Worm (Caenorhabditis elegans) whole organism, late embryonic: ENCODE measurements around the gene C12D5.3.

ENCODE experiments used
- ceh-2 ChIP-seq: sonication (generic microtip); optimal IDR thresholded peaks from 2 replicates; lab custom pipeline; 2016; ENCODE audit warnings: missing genotype, missing genetic modification characterization, missing compliant biosample characterization
- ceh-9 ChIP-seq: sonication (generic microtip); optimal IDR thresholded peaks from 2 replicates; lab custom pipeline; 2016; ENCODE audit warnings: mild to moderate bottlenecking, missing genetic modification characterization, inconsistent platforms, missing compliant biosample characterization
- elt-2 ChIP-seq: sonication (generic microtip); optimal IDR thresholded peaks from 2 replicates; lab custom pipeline; 2016; ENCODE audit warnings: missing genetic modification reagents, missing genetic modification characterization, missing compliant biosample characterization
- nfya-1 ChIP-seq: sonication (generic microtip); optimal IDR thresholded peaks from 2 replicates; lab custom pipeline; 2017; ENCODE audit warnings: missing genetic modification characterization, mild to moderate bottlenecking, missing compliant biosample characterization, antibody characterized with exemption, moderate library complexity
- nhr-11 ChIP-seq: fragments of 150-350 bp; optimal IDR thresholded peaks from 2 replicates; lab custom pipeline; 2014; ENCODE audit warnings: missing biosample characterization, missing genetic modification characterization
- sdc-2 ChIP-seq: sonication (generic microtip); optimal IDR thresholded peaks from 2 replicates; lab custom pipeline; 2016; ENCODE audit warnings: missing genotype, missing genetic modification characterization, missing compliant biosample characterization

DNA sequence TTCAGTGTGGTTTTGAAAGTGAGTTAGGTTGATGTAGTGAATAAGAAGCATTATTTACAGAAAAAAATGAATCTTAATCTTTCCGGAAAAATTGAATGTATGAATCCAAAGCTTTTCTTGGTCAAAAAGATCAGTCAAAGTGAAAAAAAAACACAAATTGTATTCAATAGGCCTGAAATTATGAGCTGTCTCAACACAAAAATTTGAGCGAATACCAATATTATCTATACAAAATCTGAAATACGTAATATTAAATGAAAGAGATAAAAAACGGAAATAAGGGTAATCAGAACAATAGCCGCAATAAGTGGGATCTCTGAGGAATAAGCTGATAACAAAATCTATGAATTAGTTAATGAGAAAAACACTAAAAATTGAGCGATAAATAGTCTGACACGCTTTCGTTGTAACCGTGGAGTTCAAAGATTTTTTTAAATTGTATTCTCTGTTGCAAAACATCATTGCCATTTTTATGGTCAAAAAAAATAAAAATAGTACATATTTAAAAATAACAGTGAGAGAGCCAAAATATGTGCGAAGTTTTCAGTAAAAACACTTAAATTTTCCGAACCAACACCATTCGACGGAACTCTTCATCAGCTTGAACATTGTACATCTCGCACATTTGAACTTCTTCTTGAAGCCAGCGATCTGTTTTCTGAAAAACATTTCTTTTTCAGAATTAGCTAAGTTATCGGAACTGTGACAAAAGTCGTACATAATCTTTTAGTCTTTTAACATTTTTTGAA lies 8.1 kb downstream of the C12D5.3 start, which contains the start of gene sre-11:
- no peak for TF ChIP-seq nfya-1
- TF ChIP-seq ceh-9 (tag; lab: Kevin White, UChicago), result no peak
- no peak for TF ChIP-seq ceh-2 (tag; lab: Kevin White, UChicago)
- no peak for TF ChIP-seq nhr-11 (tag; lab: Kevin White, UChicago)
- no peak for TF ChIP-seq sdc-2
- no peak for TF ChIP-seq elt-2 (tag; lab: Kevin White, UChicago)
